Worm (Caenorhabditis elegans) whole organism, L1 larva: Measurements from ENCODE around the gene T06D8.9.
A peak's percentile ranks its signal among the peaks of the same experiment; 100 is the strongest.

Experiments
- Y116A8C.19 ChIP-seq: sonication (generic microtip); optimal IDR thresholded peaks from 2 replicates; lab custom pipeline; 2016; ENCODE audit warnings: missing compliant biosample characterization, missing genetic modification characterization, borderline replicate concordance
- ama-1 ChIP-seq: fragments of 150-350 bp; optimal IDR thresholded peaks from 2 replicates; lab custom pipeline; 2014
- blmp-1 ChIP-seq: fragments of 150-350 bp; optimal IDR thresholded peaks from 2 replicates; lab custom pipeline; 2014; ENCODE audit warnings: missing biosample characterization, missing genetic modification characterization
- ceh-63 ChIP-seq: fragments of 200-800 bp; sonication (Bioruptor generic); optimal IDR thresholded peaks from 2 replicates; lab custom pipeline; 2018; ENCODE audit warnings: mild to moderate bottlenecking, missing genetic modification characterization, missing compliant biosample characterization
- ceh-88 ChIP-seq: fragments of 200-800 bp; sonication (Bioruptor generic); IDR thresholded peaks from 2 replicates; pipeline ENCODE4 v1.3.6; 2022; ENCODE audit warnings: missing genetic modification characterization, missing compliant biosample characterization
- ceh-90 ChIP-seq: sonication (generic microtip); optimal IDR thresholded peaks from 2 replicates; lab custom pipeline; 2016; ENCODE audit warnings: missing genetic modification characterization, missing compliant biosample characterization
- ces-1 ChIP-seq: fragments of 150-350 bp; optimal IDR thresholded peaks from 2 replicates; lab custom pipeline; 2014; ENCODE audit warnings: missing biosample characterization, missing genetic modification reagents, missing genetic modification characterization
- dsc-1 ChIP-seq: sonication (generic microtip); optimal IDR thresholded peaks from 2 replicates; lab custom pipeline; 2016; ENCODE audit warnings: mild to moderate bottlenecking, missing genetic modification characterization, missing compliant biosample characterization
- efl-1 ChIP-seq, 4 experiments: fragments of 150-350 bp; optimal IDR thresholded peaks in 3 of 4; peaks in 1 of 4; 1 replicate in 1 of 4; 2 replicates in 3 of 4; lab custom pipeline; 2014; ENCODE audit warnings: missing biosample characterization in 2 of 4, missing genetic modification characterization in 2 of 4, missing genetic modification reagents in 2 of 4
- efl-3 ChIP-seq: fragments of 200-800 bp; sonication (Bioruptor generic); optimal IDR thresholded peaks from 2 replicates; lab custom pipeline; 2018; ENCODE audit warnings: mild to moderate bottlenecking, missing genetic modification characterization, missing compliant biosample characterization
- egl-13 ChIP-seq: sonication (generic microtip); optimal IDR thresholded peaks from 2 replicates; lab custom pipeline; 2016; ENCODE audit warnings: missing genotype, missing genetic modification reagents, missing genetic modification characterization, missing compliant biosample characterization
- egl-27 ChIP-seq, 2 experiments: fragments of 150-350 bp in 1 of 2; sonication (generic microtip); optimal IDR thresholded peaks; 3 replicates each; lab custom pipeline; 2017 to 2018; ENCODE audit warnings: missing biosample characterization in 2 of 2, missing genetic modification characterization in 2 of 2, missing genetic modification reagents in 2 of 2
- elt-2 ChIP-seq: sonication (generic microtip); optimal IDR thresholded peaks from 2 replicates; lab custom pipeline; 2016; ENCODE audit warnings: missing genetic modification characterization, mild to moderate bottlenecking, inconsistent platforms, missing compliant biosample characterization, missing genetic modification reagents
- ets-5 ChIP-seq: fragments of 200-800 bp; sonication (Bioruptor generic); IDR thresholded peaks from 2 replicates; pipeline ENCODE4 v1.3.6; 2022; ENCODE audit warnings: missing genetic modification characterization, missing compliant biosample characterization
- fkh-4 ChIP-seq: sonication (generic microtip); optimal IDR thresholded peaks from 2 replicates; lab custom pipeline; 2016; ENCODE audit warnings: missing compliant biosample characterization, missing genetic modification characterization, borderline replicate concordance
- fos-1 ChIP-seq: fragments of 150-350 bp; optimal IDR thresholded peaks from 2 replicates; lab custom pipeline; 2014; ENCODE audit warnings: missing biosample characterization, missing genetic modification characterization
- hpl-2 ChIP-seq: fragments of 150-350 bp; optimal IDR thresholded peaks from 2 replicates; lab custom pipeline; 2014; ENCODE audit warnings: missing biosample characterization, missing genetic modification reagents, missing genetic modification characterization
- irx-1 ChIP-seq: sonication (generic microtip); optimal IDR thresholded peaks from 2 replicates; lab custom pipeline; 2016; ENCODE audit warnings: missing genetic modification characterization, missing compliant biosample characterization
- isw-1 ChIP-seq: fragments of 200-800 bp; sonication (Bioruptor generic); IDR thresholded peaks from 2 replicates; pipeline ENCODE4 v1.3.6; 2022; ENCODE audit warnings: missing genetic modification characterization, missing compliant biosample characterization
- lin-14 ChIP-seq: fragments of 200-800 bp; sonication (Bioruptor generic); optimal IDR thresholded peaks from 2 replicates; lab custom pipeline; 2018; ENCODE audit warnings: mild to moderate bottlenecking, missing genetic modification characterization, moderate library complexity, missing compliant biosample characterization
- lin-15B ChIP-seq: fragments of 150-350 bp; sonication (generic microtip); optimal IDR thresholded peaks from 3 replicates; lab custom pipeline; 2014; ENCODE audit warnings: missing biosample characterization, missing genetic modification characterization
- lin-35 ChIP-seq, 2 experiments: fragments of 150-350 bp; optimal IDR thresholded peaks; 2 replicates each; lab custom pipeline; 2014; ENCODE audit warnings: missing biosample characterization in 2 of 2, missing genetic modification characterization in 2 of 2, missing genetic modification reagents in 2 of 2
- lir-3 ChIP-seq: sonication (generic microtip); optimal IDR thresholded peaks from 2 replicates; lab custom pipeline; 2016; ENCODE audit warnings: mild to moderate bottlenecking, missing genetic modification characterization, moderate library complexity, missing compliant biosample characterization; ENCODE audit not compliant: poor library complexity
- lsy-2 ChIP-seq, 2 experiments: fragments of 150-350 bp; optimal IDR thresholded peaks; 2 replicates each; lab custom pipeline; 2014; ENCODE audit warnings: missing biosample characterization in 2 of 2, missing genetic modification characterization in 2 of 2
- mab-9 ChIP-seq: fragments of 200-800 bp; sonication (Bioruptor generic); IDR thresholded peaks from 2 replicates; pipeline ENCODE4 v1.3.6; 2022; ENCODE audit warnings: missing genetic modification reagents, missing genetic modification characterization, missing compliant biosample characterization
- mep-1 ChIP-seq: fragments of 150-350 bp; optimal IDR thresholded peaks from 2 replicates; lab custom pipeline; 2014; ENCODE audit warnings: missing biosample characterization, missing genetic modification characterization
- nhr-12 ChIP-seq: sonication (generic microtip); optimal IDR thresholded peaks from 2 replicates; lab custom pipeline; 2017; ENCODE audit warnings: missing biosample characterization, missing genetic modification characterization
- nhr-19 ChIP-seq: fragments of 200-800 bp; sonication (Bioruptor generic); conservative IDR thresholded peaks from 2 replicates; pipeline ENCODE4 v1.3.6; 2022; ENCODE audit warnings: missing genetic modification characterization, missing compliant biosample characterization
- nhr-85 ChIP-seq: sonication (generic microtip); peaks from one replicate; lab custom pipeline; 2016; ENCODE audit warnings: missing genetic modification characterization, inconsistent platforms, missing compliant biosample characterization
- rnt-1 ChIP-seq: sonication (generic microtip); optimal IDR thresholded peaks from 2 replicates; lab custom pipeline; 2016; ENCODE audit warnings: mild to moderate bottlenecking, missing genetic modification characterization, moderate library complexity, missing compliant biosample characterization
- sptf-1 ChIP-seq: fragments of 150-350 bp; optimal IDR thresholded peaks from 2 replicates; lab custom pipeline; 2014; ENCODE audit warnings: missing biosample characterization, missing genetic modification characterization
- sup-37 ChIP-seq: fragments of 200-800 bp; sonication (Bioruptor generic); optimal IDR thresholded peaks from 2 replicates; lab custom pipeline; 2018; ENCODE audit warnings: mild to moderate bottlenecking, missing genetic modification characterization, missing compliant biosample characterization
- swsn-7 ChIP-seq: sonication (generic microtip); optimal IDR thresholded peaks from 2 replicates; lab custom pipeline; 2016; ENCODE audit warnings: missing genetic modification characterization, missing compliant biosample characterization
- tbx-2 ChIP-seq: sonication (generic microtip); optimal IDR thresholded peaks from 2 replicates; lab custom pipeline; 2016; ENCODE audit warnings: missing genetic modification characterization, missing compliant biosample characterization
- tlp-1 ChIP-seq: fragments of 150-350 bp; optimal IDR thresholded peaks from 2 replicates; lab custom pipeline; 2014; ENCODE audit warnings: missing biosample characterization, missing genetic modification characterization
- unc-130 ChIP-seq: fragments of 150-350 bp; optimal IDR thresholded peaks from 2 replicates; lab custom pipeline; 2017; ENCODE audit warnings: missing biosample characterization, missing genetic modification characterization, inconsistent platforms
- unc-62 ChIP-seq: fragments of 150-350 bp; optimal IDR thresholded peaks from 2 replicates; lab custom pipeline; 2014; ENCODE audit warnings: missing biosample characterization, missing genetic modification reagents, missing genetic modification characterization
- unc-86 ChIP-seq: sonication (generic microtip); optimal IDR thresholded peaks from 2 replicates; lab custom pipeline; 2016; ENCODE audit warnings: missing genetic modification characterization, missing compliant biosample characterization

The T06D8.9 gene

DNA sequence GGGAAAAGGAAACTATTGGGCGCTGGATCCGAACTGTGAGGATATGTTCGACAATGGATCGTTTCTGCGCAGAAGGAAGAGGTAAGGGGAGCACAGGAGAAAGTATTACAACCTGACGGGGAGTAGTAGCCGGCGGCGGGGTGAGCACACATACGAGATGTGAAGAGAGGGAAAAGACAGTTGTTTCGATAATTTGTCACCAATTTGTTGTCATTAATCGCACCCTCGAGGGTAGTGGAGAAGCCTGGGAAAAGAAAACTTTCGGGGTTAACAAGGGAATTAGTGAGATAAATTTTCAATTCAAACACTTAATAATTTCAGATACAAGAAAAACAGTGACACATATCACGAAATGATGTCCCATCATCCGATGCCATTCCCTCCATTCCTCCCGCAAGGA is 43.6 kb downstream of the T06D8.9 start:
- TF ChIP-seq lin-35 (GFP tag; optimal IDR thresholded peaks at IDR 0.05; lab: Kevin White, UChicago) = no peak
- peak; percentile 29 for TF ChIP-seq unc-130 (tag; lab: Kevin White, UChicago)
- peak; percentile 44 for TF ChIP-seq rnt-1 (tag; lab: Kevin White, UChicago)
- no peak for TF ChIP-seq efl-1 (optimal IDR thresholded peaks at IDR 0.05; lab: Kevin White, UChicago)
- TF ChIP-seq efl-1 (GFP tag; optimal IDR thresholded peaks at IDR 0.05 in 1 of 2; lab: Kevin White, UChicago) = peak in 1 of 2 experiments; percentile 88

DNA sequence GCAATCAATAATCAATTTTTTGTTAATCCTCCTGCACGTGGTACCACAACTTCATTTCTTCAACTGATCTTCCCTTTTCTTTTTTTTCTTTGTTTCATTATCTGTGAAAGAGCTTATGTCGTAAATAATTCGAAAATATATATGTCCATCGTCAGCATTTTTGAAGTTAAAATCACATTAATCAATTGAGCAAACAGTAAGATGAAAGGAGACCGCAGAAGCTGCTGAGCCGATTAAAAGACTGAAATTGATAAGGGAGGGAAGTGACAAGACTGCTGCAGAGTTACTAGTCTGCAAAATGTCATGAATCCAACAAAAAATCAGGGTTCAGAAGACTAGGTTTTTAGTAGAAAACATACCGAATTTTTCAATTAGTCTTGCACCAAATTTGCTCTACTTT is 44.4 kb downstream of the T06D8.9 start:
- peak; percentile 42 for TF ChIP-seq elt-2 (tag; lab: Kevin White, UChicago)
- peak; percentile 40 for TF ChIP-seq nhr-85 (tag; lab: Kevin White, UChicago)
- TF ChIP-seq egl-27 (tag; optimal IDR thresholded peaks at IDR 0.05; lab: Kevin White, UChicago) = no peak
- TF ChIP-seq tlp-1 (tag; lab: Kevin White, UChicago) = no peak
- TF ChIP-seq rnt-1 (tag; lab: Kevin White, UChicago) = no peak
- no peak for TF ChIP-seq mab-9 (GFP tag; lab: Robert Waterston, UW)
- no peak for TF ChIP-seq dsc-1 (tag; lab: Kevin White, UChicago)

ce11 chrII:11284701-11285100 is 45.3 kb downstream of the T06D8.9 start:
- TF ChIP-seq nhr-85 (tag; lab: Kevin White, UChicago) (peak; percentile 51), unc-62 (GFP tag; lab: Kevin White, UChicago) (no peak), ets-5 (no peak), sptf-1 (tag; lab: Kevin White, UChicago) (no peak), nhr-12 (no peak), lin-14 (peak; percentile 13), efl-1 (optimal IDR thresholded peaks at IDR 0.05; lab: Kevin White, UChicago) (no peak), efl-1 (GFP tag; optimal IDR thresholded peaks at IDR 0.05 in 1 of 2; lab: Kevin White, UChicago) (no peak), nhr-19 (GFP tag; lab: Robert Waterston, UW) (no peak), efl-3 (GFP tag; lab: Kevin White, UChicago) (no peak), egl-13 (no peak), lir-3 (tag; lab: Kevin White, UChicago) (no peak), mep-1 (tag; lab: Kevin White, UChicago) (no peak), fos-1 (tag; lab: Kevin White, UChicago) (no peak), unc-130 (tag; lab: Kevin White, UChicago) (peak; percentile 96), fkh-4 (no peak), ceh-90 (tag; lab: Kevin White, UChicago) (no peak), lin-15B (tag; lab: Kevin White, UChicago) (no peak), isw-1 (GFP tag; lab: Robert Waterston, UW) (no peak), blmp-1 (tag; lab: Kevin White, UChicago) (no peak), tbx-2 (tag; lab: Kevin White, UChicago) (peak; percentile 17), ama-1 (lab: Kevin White, UChicago) (no peak), Y116A8C.19 (tag; lab: Kevin White, UChicago) (no peak), unc-86 (tag; lab: Kevin White, UChicago) (no peak), lin-35 (GFP tag; optimal IDR thresholded peaks at IDR 0.05; lab: Kevin White, UChicago) (no peak), tlp-1 (tag; lab: Kevin White, UChicago) (no peak), swsn-7 (tag; lab: Kevin White, UChicago) (no peak), ces-1 (GFP tag; lab: Kevin White, UChicago) (no peak), ceh-63 (GFP tag; lab: Kevin White, UChicago) (no peak), hpl-2 (GFP tag; lab: Kevin White, UChicago) (no peak), irx-1 (no peak), lsy-2 (tag; optimal IDR thresholded peaks at IDR 0.05; lab: Kevin White, UChicago) (no peak), elt-2 (tag; lab: Kevin White, UChicago) (no peak), sup-37 (GFP tag; lab: Kevin White, UChicago) (no peak), ceh-88 (GFP tag; lab: Robert Waterston, UW) (no peak)
